Fruit fly (Drosophila melanogaster) Kc167 (cell line): ENCODE results near the gene CG32069.

Source experiments
- Myc ChIP-seq: fragments of >200 bp; optimal IDR thresholded peaks from 2 replicates; lab custom pipeline; 2017; ENCODE audit warnings: missing external identifiers
- Sin3A ChIP-seq: fragments of >200 bp; optimal IDR thresholded peaks from 2 replicates; lab custom pipeline; 2018; ENCODE audit warnings: missing external identifiers
- h ChIP-seq: fragments of >200 bp; optimal IDR thresholded peaks from 3 replicates; lab custom pipeline; 2018; ENCODE audit warnings: missing external identifiers
- insv ChIP-seq: fragments of >200 bp; optimal IDR thresholded peaks from 3 replicates; lab custom pipeline; 2018; ENCODE audit warnings: missing external identifiers
- psq ChIP-seq: fragments of >200 bp; optimal IDR thresholded peaks from 2 replicates; lab custom pipeline; 2017; ENCODE audit warnings: missing external identifiers
- ttk ChIP-seq: sonication (Bioruptor generic); optimal IDR thresholded peaks from 2 replicates; lab custom pipeline; 2017; ENCODE audit warnings: missing external identifiers

Gene CG32069

DNA sequence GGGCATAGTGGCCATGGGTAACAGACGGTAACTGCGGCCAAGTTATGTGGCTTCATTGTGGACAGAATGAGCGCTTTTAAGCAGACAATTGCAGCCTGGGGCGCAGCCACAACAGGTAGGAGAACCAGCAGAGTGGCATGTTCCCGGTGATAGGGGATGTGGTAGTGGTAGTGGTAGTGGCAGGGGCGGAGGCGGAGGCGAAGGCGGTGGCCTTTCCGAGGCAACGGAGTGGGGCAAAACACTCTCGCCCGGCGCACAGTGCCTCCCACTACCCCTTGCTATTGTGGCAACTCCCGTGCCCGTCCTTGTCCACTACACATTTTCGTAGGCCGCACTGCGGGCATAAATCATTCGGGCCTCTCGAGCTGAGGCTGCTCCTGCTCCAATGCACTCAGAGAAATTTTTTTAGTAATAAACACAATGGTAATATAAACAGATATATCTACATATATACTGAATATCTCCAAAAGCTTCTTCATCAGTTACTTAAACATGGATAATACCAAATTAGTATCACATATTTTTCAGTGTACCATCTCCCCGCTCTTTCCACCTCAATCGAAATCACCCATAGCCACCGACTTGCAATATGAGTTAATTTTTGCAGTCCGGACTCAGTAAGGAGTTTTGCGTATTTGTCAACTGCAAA, 29.0 kb downstream of the CG32069 start:
- TF ChIP-seq Myc (lab: Kevin White, UChicago) (no peak), psq (no peak), ttk (no peak), h (lab: Kevin White, UChicago) (no peak), Sin3A (no peak), insv (no peak)

DNA sequence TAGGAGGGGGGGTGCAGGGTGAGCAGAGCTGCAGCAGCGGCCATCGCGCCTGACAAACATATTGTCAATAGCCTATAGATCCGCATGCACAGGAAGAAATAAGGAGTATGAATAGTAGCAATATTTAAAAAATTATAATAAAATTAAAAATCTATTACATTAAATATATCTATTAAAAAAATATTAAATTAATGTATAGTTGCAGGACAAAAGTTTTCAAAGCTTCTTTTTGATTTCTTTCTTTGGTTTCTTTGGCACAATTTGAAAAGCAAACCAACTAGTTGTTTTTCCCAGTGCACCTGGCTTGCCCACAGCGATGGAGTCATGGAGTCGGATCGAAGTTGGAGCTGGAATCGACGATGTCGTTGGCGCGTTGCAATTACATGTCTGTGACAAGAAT, 30.6 kb downstream of the CG32069 start:
- TF ChIP-seq insv: no peak
- no peak for TF ChIP-seq psq
- no peak for TF ChIP-seq Myc (lab: Kevin White, UChicago)
- no peak for TF ChIP-seq h (lab: Kevin White, UChicago)
- TF ChIP-seq ttk: no peak
- TF ChIP-seq Sin3A: no peak

DNA sequence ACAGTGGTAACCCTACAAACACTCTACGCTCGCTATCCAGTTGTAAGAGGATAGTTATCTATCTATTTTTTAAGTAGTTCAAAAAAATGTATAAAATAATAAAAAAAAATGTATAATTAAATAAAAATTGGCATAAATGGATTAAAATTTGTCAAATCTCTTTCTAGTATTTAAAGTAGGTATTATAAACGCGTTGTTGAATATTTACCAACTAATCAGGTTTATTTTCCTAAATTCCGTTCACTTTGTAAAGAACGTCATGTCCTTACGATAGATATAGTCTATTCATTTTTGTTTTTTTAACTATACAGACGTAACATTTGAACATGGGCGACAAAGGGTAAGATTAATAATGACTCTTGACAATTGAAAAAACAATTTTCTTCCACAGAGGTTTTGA, 35.1 kb downstream of the CG32069 start, which contains the start of gene CG32081:
TSS of gene CG32081 (plus strand) at position 301 of the 400 bp plus-strand sequence.
- no peak for TF ChIP-seq Myc (lab: Kevin White, UChicago)
- no peak for TF ChIP-seq psq
- TF ChIP-seq insv: no peak
- TF ChIP-seq h (lab: Kevin White, UChicago): no peak
- TF ChIP-seq Sin3A: no peak

DNA sequence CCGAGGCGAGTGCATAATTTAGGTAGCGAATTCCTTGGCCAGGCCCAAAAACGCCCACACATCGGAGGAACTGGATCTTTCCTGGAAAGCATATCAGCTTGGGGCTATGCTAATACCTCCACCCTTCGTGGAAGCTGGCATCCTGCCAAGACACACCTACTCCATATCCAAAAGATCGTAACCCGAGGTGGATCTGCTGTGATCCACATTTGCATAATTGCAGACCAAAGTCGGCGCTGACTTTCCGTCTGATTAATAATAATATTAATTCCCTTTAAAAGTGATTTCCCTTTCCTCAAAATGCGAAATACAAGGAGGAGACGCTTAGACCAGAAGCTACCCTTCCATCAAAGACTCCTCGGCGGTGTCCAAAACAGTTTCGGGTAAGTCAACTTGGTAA, 37.2 kb downstream of the CG32069 start, which contains the start of gene CG32079:
TSS of gene CG32079 (plus strand) at position 301 of the 400 bp plus-strand sequence.
- TF ChIP-seq Myc (lab: Kevin White, UChicago) (no peak), insv (no peak), ttk (no peak), h (lab: Kevin White, UChicago) (no peak), psq (no peak)

DNA sequence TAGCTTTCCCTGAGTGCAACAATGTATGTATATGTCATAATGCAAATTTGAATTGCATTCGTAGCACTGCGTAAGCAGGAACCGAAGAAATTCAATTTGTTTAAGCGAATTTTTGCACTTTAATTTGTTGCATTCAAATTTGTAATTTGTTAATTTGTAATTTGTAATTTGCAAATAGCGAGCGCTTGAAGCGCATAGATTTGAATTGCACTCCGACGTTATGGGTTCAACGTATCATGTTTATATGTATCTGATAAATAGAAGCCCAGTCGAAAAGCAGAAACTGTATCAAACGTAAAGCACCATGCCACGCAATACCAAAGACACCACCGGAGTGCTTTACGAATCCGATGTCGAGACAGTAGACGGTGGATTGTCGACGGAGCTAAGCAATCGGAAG, 39.2 kb downstream of the CG32069 start, which contains the start of gene Fad2:
TSS of gene Fad2 (plus strand) at position 301 of the 400 bp plus-strand sequence.
- TF ChIP-seq psq (no peak), Myc (lab: Kevin White, UChicago) (no peak), h (lab: Kevin White, UChicago) (no peak), ttk (no peak)

DNA sequence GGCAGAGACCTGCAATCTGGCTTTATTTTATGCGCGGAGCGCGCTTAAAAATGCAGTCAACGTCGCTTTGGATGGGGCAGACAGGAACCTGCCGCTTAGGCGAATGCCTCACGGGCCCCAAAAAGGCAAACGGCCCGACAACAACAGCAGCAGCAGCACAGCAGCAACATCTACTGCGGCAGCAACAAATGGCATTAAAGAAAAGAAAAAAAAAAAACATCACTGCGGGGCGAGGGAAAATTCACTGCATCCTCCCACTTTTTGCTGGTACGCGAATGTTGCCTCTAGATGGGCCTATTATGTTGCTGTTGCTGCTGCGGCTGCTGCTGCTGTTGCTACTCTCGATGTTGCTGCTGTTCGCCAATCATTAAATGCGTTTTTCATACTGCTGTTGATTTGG, 40.5 kb downstream of the CG32069 start:
- TF ChIP-seq insv (no peak), Sin3A (no peak), Myc (lab: Kevin White, UChicago) (no peak), ttk (no peak), psq (no peak), h (lab: Kevin White, UChicago) (no peak)

DNA sequence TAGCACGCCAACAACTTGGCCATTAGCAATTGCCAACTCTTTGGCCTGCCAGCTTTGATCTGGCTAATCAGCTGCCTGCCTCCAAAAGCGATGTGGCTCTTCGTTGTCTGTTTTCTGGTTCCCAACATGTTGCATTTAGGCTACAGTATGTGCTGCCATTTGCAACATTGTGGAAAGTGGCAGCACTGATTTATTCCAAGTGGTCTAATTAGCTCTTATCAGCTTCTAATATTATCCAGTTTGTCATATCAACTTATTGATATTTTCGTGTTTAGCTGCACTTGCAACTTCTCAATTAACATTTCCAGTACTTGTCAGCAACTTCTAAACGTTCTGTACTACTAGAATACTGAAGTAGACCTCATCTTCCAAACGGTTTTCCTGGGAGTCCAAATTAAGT, 42.4 kb downstream of the CG32069 start:
- no peak for TF ChIP-seq Myc (lab: Kevin White, UChicago)
- no peak for TF ChIP-seq psq
- no peak for TF ChIP-seq ttk
- no peak for TF ChIP-seq Sin3A
- TF ChIP-seq insv: no peak
- TF ChIP-seq h (lab: Kevin White, UChicago): no peak

DNA sequence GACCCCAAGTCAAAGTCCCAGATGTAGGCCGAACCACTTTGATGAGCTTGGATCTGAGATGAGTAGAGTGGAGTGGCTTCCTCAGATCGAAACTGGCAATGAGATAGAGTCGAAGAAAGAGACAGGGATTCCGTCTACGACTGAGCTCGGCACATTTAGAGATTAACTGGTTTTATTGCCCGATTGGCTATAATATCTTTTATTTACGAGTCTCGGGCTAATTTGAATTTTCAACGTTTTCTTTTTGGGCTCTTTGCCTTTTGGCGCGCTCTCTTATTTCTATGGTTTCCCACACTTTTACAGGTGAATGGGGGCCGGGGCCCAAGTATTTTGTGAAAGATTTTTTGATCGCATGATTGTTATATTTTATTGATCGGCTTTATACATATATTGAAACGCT, 47.2 kb downstream of the CG32069 start:
- TF ChIP-seq psq (no peak), insv (no peak), Sin3A (no peak), ttk (no peak), h (lab: Kevin White, UChicago) (no peak), Myc (lab: Kevin White, UChicago) (no peak)
